Worm (Caenorhabditis elegans) whole organism, young adult: ENCODE measurements around the gene gop-1.

Experiments
- B0336.3 ChIP-seq: fragments of 200-800 bp; sonication (Bioruptor generic); IDR thresholded peaks from 2 replicates; pipeline ENCODE4 v1.3.6; 2022; ENCODE audit warnings: missing genetic modification characterization, missing compliant biosample characterization
- C06A6.2 ChIP-seq: fragments of 200-800 bp; sonication (Bioruptor generic); conservative IDR thresholded peaks from 2 replicates; pipeline ENCODE4 v1.3.6; 2022; ENCODE audit warnings: missing genetic modification characterization, missing compliant biosample characterization
- C17E4.6 ChIP-seq: fragments of 200-800 bp; sonication (Bioruptor generic); IDR thresholded peaks from 2 replicates; pipeline ENCODE4 v1.3.6; 2022; ENCODE audit warnings: missing genetic modification reagents, missing genetic modification characterization, missing compliant biosample characterization
- F57A8.1 ChIP-seq: fragments of 200-800 bp; sonication (Bioruptor generic); optimal IDR thresholded peaks from 2 replicates; lab custom pipeline; 2018; ENCODE audit warnings: mild to moderate bottlenecking, missing genetic modification characterization, moderate library complexity, missing compliant biosample characterization
- F57C9.4 ChIP-seq: sonication (generic microtip); optimal IDR thresholded peaks from 2 replicates; lab custom pipeline; 2017; ENCODE audit warnings: mild to moderate bottlenecking, missing genetic modification characterization, missing compliant biosample characterization
- Y53F4B.3 ChIP-seq: fragments of 200-800 bp; sonication (Bioruptor generic); IDR thresholded peaks from 2 replicates; pipeline ENCODE4 v1.3.6; 2022; ENCODE audit warnings: missing genetic modification reagents, missing genetic modification characterization, missing compliant biosample characterization
- Y53G8AR.9 ChIP-seq: fragments of 200-800 bp; sonication (Bioruptor generic); conservative IDR thresholded peaks from 2 replicates; pipeline ENCODE4 v1.3.6; 2022; ENCODE audit warnings: missing genetic modification reagents, missing genetic modification characterization, missing compliant biosample characterization
- atf-7 ChIP-seq: sonication (generic microtip); optimal IDR thresholded peaks from 2 replicates; lab custom pipeline; 2017; ENCODE audit warnings: mild to moderate bottlenecking, missing genetic modification characterization, missing compliant biosample characterization
- attf-3 ChIP-seq: fragments of 200-800 bp; sonication (Bioruptor generic); conservative IDR thresholded peaks from 2 replicates; pipeline ENCODE4 v1.3.6; 2022; ENCODE audit warnings: missing genetic modification reagents, missing genetic modification characterization, missing compliant biosample characterization
- cebp-1 ChIP-seq, 2 experiments: fragments of 200-800 bp in 1 of 2; sonication (Bioruptor generic) in 1 of 2; sonication (generic microtip) in 1 of 2; IDR thresholded peaks in 1 of 2; optimal IDR thresholded peaks in 1 of 2; 2 replicates each; pipeline versions ENCODE4 v1.3.6 to Lab custom; 2017 to 2022; ENCODE audit warnings: missing compliant biosample characterization in 2 of 2, missing genetic modification characterization in 2 of 2, mild to moderate bottlenecking in 1 of 2, missing genetic modification reagents in 1 of 2, moderate library complexity in 1 of 2
- ceh-58 ChIP-seq: fragments of 200-800 bp; sonication (Bioruptor generic); IDR thresholded peaks from 2 replicates; pipeline ENCODE4 v1.3.6; 2022; ENCODE audit warnings: missing genetic modification characterization, missing compliant biosample characterization
- chd-7 ChIP-seq: sonication (generic microtip); optimal IDR thresholded peaks from 2 replicates; lab custom pipeline; 2016; ENCODE audit warnings: mild to moderate bottlenecking, missing genetic modification characterization, moderate library complexity, missing compliant biosample characterization
- dpff-1 ChIP-seq: sonication (generic microtip); optimal IDR thresholded peaks from 2 replicates; lab custom pipeline; 2017; ENCODE audit warnings: mild to moderate bottlenecking, missing genetic modification characterization, missing compliant biosample characterization
- egl-18 ChIP-seq: fragments of 200-800 bp; sonication (Bioruptor generic); IDR thresholded peaks from 2 replicates; pipeline ENCODE4 v1.3.6; 2022; ENCODE audit warnings: missing genetic modification reagents, missing genetic modification characterization, missing compliant biosample characterization
- egl-44 ChIP-seq: fragments of 200-800 bp; sonication (Bioruptor generic); IDR thresholded peaks from 2 replicates; pipeline ENCODE4 v1.3.6; 2022; ENCODE audit warnings: missing genetic modification reagents, missing genetic modification characterization, missing compliant biosample characterization
- egrh-3 ChIP-seq: fragments of 200-800 bp; sonication (Bioruptor generic); IDR thresholded peaks from 2 replicates; pipeline ENCODE4 v1.3.6; 2022; ENCODE audit warnings: missing genetic modification reagents, missing genetic modification characterization, missing compliant biosample characterization
- ets-4 ChIP-seq: fragments of 200-800 bp; sonication (Bioruptor generic); optimal IDR thresholded peaks from 2 replicates; lab custom pipeline; 2018; ENCODE audit warnings: mild to moderate bottlenecking, missing genetic modification characterization, missing compliant biosample characterization
- him-1 ChIP-seq: sonication (generic microtip); optimal IDR thresholded peaks from 2 replicates; lab custom pipeline; 2016; ENCODE audit warnings: missing genotype, missing genetic modification reagents, missing genetic modification characterization, missing compliant biosample characterization
- hlh-26 ChIP-seq: fragments of 200-800 bp; sonication (Bioruptor generic); conservative IDR thresholded peaks from 2 replicates; pipeline ENCODE4 v1.3.6; 2022; ENCODE audit warnings: missing genetic modification reagents, missing genetic modification characterization, missing compliant biosample characterization
- hmg-1.2 ChIP-seq: fragments of 200-800 bp; sonication (Bioruptor generic); IDR thresholded peaks from 2 replicates; pipeline ENCODE4 v1.3.6; 2022; ENCODE audit warnings: missing genetic modification reagents, missing genetic modification characterization, missing compliant biosample characterization
- hmg-20 ChIP-seq: fragments of 200-800 bp; sonication (Bioruptor generic); IDR thresholded peaks from 2 replicates; pipeline ENCODE4 v1.3.6; 2022; ENCODE audit warnings: missing genetic modification reagents, missing genetic modification characterization, missing compliant biosample characterization
- hrde-1 ChIP-seq: sonication (generic microtip); optimal IDR thresholded peaks from 2 replicates; lab custom pipeline; 2016; ENCODE audit warnings: missing genetic modification characterization, mild to moderate bottlenecking, missing compliant biosample characterization, moderate library complexity, missing genotype, missing genetic modification reagents, borderline replicate concordance
- hsf-1 ChIP-seq: fragments of 200-800 bp; sonication (Bioruptor generic); IDR thresholded peaks from 2 replicates; pipeline ENCODE4 v1.3.6; 2022; ENCODE audit warnings: missing genetic modification reagents, missing genetic modification characterization, missing compliant biosample characterization
- let-607 ChIP-seq, 2 experiments: fragments of 200-800 bp in 1 of 2; sonication (Bioruptor generic) in 1 of 2; sonication (generic microtip) in 1 of 2; optimal IDR thresholded peaks; 2 replicates each; lab custom pipeline; 2016 to 2018; ENCODE audit warnings: mild to moderate bottlenecking in 2 of 2, missing compliant biosample characterization in 2 of 2, missing genetic modification characterization in 2 of 2, moderate library complexity in 2 of 2, missing genotype in 1 of 2
- lin-54 ChIP-seq: fragments of 200-800 bp; sonication (Bioruptor generic); optimal IDR thresholded peaks from 2 replicates; lab custom pipeline; 2018; ENCODE audit warnings: mild to moderate bottlenecking, missing genetic modification characterization, missing compliant biosample characterization
- lir-1 ChIP-seq: fragments of 200-800 bp; sonication (Bioruptor generic); conservative IDR thresholded peaks from 2 replicates; pipeline ENCODE4 v1.3.6; 2022; ENCODE audit warnings: missing genetic modification reagents, missing genetic modification characterization, missing compliant biosample characterization
- madf-10 ChIP-seq: sonication (generic microtip); optimal IDR thresholded peaks from 2 replicates; lab custom pipeline; 2016; ENCODE audit warnings: mild to moderate bottlenecking, missing genetic modification characterization, missing compliant biosample characterization
- madf-3 ChIP-seq: fragments of 200-800 bp; sonication (Bioruptor generic); IDR thresholded peaks from 2 replicates; pipeline ENCODE4 v1.3.6; 2022; ENCODE audit warnings: missing genetic modification reagents, missing genetic modification characterization, missing compliant biosample characterization
- mel-28 ChIP-seq: sonication (generic microtip); optimal IDR thresholded peaks from 2 replicates; lab custom pipeline; 2016; ENCODE audit warnings: borderline replicate concordance, mild to moderate bottlenecking, missing genetic modification characterization, missing compliant biosample characterization
- rcor-1 ChIP-seq: fragments of 200-800 bp; sonication (Bioruptor generic); IDR thresholded peaks from 2 replicates; pipeline ENCODE4 v1.3.6; 2022; ENCODE audit warnings: missing genetic modification reagents, missing genetic modification characterization, missing compliant biosample characterization
- sdz-38 ChIP-seq: sonication (generic microtip); optimal IDR thresholded peaks from 2 replicates; lab custom pipeline; 2016; ENCODE audit warnings: missing genotype, missing genetic modification characterization, missing compliant biosample characterization
- snpc-3.4 ChIP-seq: sonication (generic microtip); optimal IDR thresholded peaks from 2 replicates; lab custom pipeline; 2017; ENCODE audit warnings: missing genetic modification characterization, mild to moderate bottlenecking, missing compliant biosample characterization, antibody characterized with exemption, moderate library complexity, missing genotype, missing genetic modification reagents
- sptf-2 ChIP-seq: fragments of 200-800 bp; sonication (Bioruptor generic); optimal IDR thresholded peaks from 2 replicates; lab custom pipeline; 2018; ENCODE audit warnings: mild to moderate bottlenecking, missing genetic modification characterization, missing compliant biosample characterization
- tbp1 ChIP-seq: fragments of 200-800 bp; sonication (Bioruptor generic); optimal IDR thresholded peaks from 2 replicates; lab custom pipeline; 2018; ENCODE audit warnings: mild to moderate bottlenecking, missing genetic modification characterization, missing compliant biosample characterization
- tbx-9 ChIP-seq: sonication (generic microtip); optimal IDR thresholded peaks from 2 replicates; lab custom pipeline; 2016; ENCODE audit warnings: borderline replicate concordance, missing genetic modification characterization, inconsistent platforms, missing compliant biosample characterization
- zim-3 ChIP-seq: sonication (generic microtip); optimal IDR thresholded peaks from 2 replicates; lab custom pipeline; 2017; ENCODE audit warnings: mild to moderate bottlenecking, missing genetic modification characterization, moderate library complexity, missing compliant biosample characterization
- ztf-3 ChIP-seq: fragments of 200-800 bp; sonication (Bioruptor generic); optimal IDR thresholded peaks from 2 replicates; lab custom pipeline; 2018; ENCODE audit warnings: mild to moderate bottlenecking, missing genetic modification characterization, missing compliant biosample characterization

The gop-1 gene

DNA sequence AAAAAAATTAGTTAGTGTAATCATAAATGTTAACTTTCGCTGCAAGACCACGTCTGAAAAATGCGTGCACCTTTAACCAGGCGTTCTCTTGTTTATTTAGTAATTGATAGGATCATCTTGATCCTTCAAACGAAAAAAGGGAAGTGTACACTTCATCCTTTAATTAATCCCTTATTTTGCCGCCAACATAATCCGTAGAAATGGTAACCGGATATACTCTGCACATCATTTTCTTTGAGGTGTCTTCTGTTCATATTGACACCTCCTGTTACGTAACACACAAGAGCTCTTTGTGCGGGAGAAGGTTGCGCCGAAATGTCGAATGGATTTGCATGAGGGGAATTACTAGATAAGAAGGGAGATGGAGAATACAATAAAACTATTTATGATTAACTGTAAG is 5.5 kb upstream of the gop-1 start:
- TF ChIP-seq ceh-58 (GFP tag; lab: Robert Waterston, UW): no peak
- no peak for TF ChIP-seq sptf-2 (GFP tag; lab: Kevin White, UChicago)
- TF ChIP-seq cebp-1 (GFP tag; IDR thresholded peaks at IDR 0.05; lab: Robert Waterston, UW): no peak
- TF ChIP-seq cebp-1 (tag; optimal IDR thresholded peaks at IDR 0.05; lab: Kevin White, UChicago): no peak
- TF ChIP-seq, all 124 proteins: peak for 0

DNA sequence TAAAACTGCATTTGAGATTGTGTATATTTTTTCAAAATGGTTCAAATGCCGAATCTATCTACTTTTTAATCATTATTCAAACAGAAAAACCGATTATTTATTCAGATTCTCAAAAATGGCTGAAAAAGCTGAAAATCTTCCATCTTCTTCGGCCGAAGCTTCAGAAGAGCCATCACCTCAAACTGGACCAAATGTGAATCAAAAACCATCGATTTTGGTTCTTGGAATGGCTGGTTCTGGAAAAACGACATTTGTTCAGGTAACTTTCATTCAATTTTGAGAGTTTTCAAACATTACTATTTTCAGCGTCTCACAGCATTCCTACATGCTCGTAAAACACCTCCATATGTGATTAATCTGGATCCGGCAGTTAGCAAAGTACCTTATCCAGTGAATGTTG is 4.7 kb downstream of the gop-1 start, which contains the start of gene gop-2:
gop-2 (plus strand) TSS at position 106 of the 400 bp plus-strand sequence.
- TF ChIP-seq F57C9.4 (tag; lab: Kevin White, UChicago): no peak
- TF ChIP-seq zim-3 (tag; lab: Kevin White, UChicago): no peak
- TF ChIP-seq egrh-3 (GFP tag; lab: Robert Waterston, UW): no peak
- TF ChIP-seq attf-3 (GFP tag; lab: Robert Waterston, UW): no peak
- TF ChIP-seq hmg-1.2 (GFP tag; lab: Robert Waterston, UW): no peak
- no peak for TF ChIP-seq hrde-1 (tag; lab: Kevin White, UChicago)
- no peak for TF ChIP-seq hsf-1
- TF ChIP-seq B0336.3 (GFP tag; lab: Robert Waterston, UW): no peak
- no peak for TF ChIP-seq egl-44 (GFP tag; lab: Robert Waterston, UW)

DNA sequence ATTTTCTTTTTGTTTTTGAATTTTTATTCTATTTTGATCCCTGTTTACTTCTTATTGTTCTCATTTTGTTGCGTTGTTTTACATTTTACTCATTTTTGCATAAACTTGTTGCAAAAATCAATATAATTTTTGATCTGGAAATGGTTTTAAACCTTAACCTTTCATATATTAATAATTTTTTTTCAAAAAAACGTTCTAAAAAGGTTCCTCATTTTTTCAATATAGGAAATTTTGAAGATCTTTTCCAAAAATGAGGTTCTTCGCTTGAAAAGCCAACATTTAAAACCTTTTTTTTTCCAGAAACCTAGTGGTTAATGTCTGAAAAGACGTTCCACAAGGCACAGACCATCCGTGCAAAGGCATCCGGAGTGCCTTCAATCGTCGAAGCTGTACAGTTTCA is 6.2 kb downstream of the gop-1 start, which contains the start of gene gop-3:
gop-3 (plus strand) TSS at position 301 of the 400 bp plus-strand sequence.
- TF ChIP-seq egl-18: no peak
- TF ChIP-seq sptf-2 (GFP tag; lab: Kevin White, UChicago): no peak
- TF ChIP-seq Y53G8AR.9 (GFP tag; lab: Robert Waterston, UW): no peak
- TF ChIP-seq hmg-1.2 (GFP tag; lab: Robert Waterston, UW): no peak
- no peak for TF ChIP-seq rcor-1 (GFP tag; lab: Robert Waterston, UW)
- TF ChIP-seq chd-7 (tag; lab: Kevin White, UChicago): no peak
- TF ChIP-seq cebp-1 (GFP tag; IDR thresholded peaks at IDR 0.05; lab: Robert Waterston, UW): no peak
- no peak for TF ChIP-seq cebp-1 (tag; optimal IDR thresholded peaks at IDR 0.05; lab: Kevin White, UChicago)
- TF ChIP-seq ets-4 (GFP tag; lab: Kevin White, UChicago): no peak
- TF ChIP-seq C06A6.2 (GFP tag; lab: Robert Waterston, UW): no peak
- TF ChIP-seq tbx-9: no peak
- no peak for TF ChIP-seq ztf-3 (GFP tag; lab: Kevin White, UChicago)
- no peak for TF ChIP-seq sdz-38 (tag; lab: Kevin White, UChicago)
- TF ChIP-seq mel-28: no peak
- no peak for TF ChIP-seq dpff-1

DNA sequence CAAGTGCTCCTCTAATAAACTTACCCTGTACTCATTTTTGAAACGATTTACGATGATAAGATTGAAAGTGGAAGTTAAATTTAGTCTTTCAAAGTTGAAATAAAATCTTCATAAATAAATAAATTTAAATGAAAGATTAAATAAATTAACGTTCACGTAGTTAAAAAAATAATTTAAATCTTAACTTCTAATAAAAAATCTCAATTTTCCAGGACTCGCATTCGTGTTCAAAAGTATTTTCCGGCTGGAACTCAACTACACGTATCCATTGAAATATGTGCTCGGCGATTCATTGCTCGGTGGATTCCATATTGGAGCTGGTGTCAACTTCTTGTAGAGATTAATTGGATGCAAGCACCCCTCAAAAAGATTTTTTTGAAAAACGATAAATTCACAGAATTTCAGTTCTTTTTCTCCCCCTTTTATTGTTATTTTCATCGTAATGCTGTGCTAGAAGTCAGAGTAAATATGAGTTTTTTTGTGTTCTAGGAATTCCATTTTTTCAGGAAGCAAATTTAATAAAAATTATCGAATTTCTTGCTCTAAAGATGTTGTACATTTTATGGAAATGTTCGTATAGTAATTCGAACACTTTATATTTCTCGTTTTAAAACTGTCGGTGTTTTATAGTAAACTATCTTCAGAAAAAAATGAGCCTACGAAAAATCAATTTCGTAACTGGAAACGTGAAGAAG is 9.2 kb downstream of the gop-1 start, which contains the start of the genes C34E10.9 and hap-1:
C34E10.9 (minus strand) TSS at position 101 of the 695 bp plus-strand sequence.
hap-1 (plus strand) TSS at position 645 of the 695 bp plus-strand sequence.
- no peak for TF ChIP-seq lir-1
- no peak for TF ChIP-seq him-1 (tag; lab: Kevin White, UChicago)
- no peak for TF ChIP-seq hmg-20
- no peak for TF ChIP-seq hmg-1.2 (GFP tag; lab: Robert Waterston, UW)
- no peak for TF ChIP-seq F57A8.1 (GFP tag; lab: Kevin White, UChicago)
- TF ChIP-seq snpc-3.4 (tag; lab: Kevin White, UChicago): no peak
- TF ChIP-seq C17E4.6 (GFP tag; lab: Robert Waterston, UW): no peak
- TF ChIP-seq tbp1: no peak
- TF ChIP-seq Y53F4B.3 (GFP tag; lab: Robert Waterston, UW): no peak
- no peak for TF ChIP-seq let-607 (tag; optimal IDR thresholded peaks at IDR 0.05; lab: Kevin White, UChicago)
- TF ChIP-seq atf-7: no peak
- TF ChIP-seq hlh-26 (GFP tag; lab: Robert Waterston, UW): no peak
- TF ChIP-seq lin-54 (GFP tag; lab: Kevin White, UChicago): no peak
- no peak for TF ChIP-seq madf-10 (tag; lab: Kevin White, UChicago)
- TF ChIP-seq Y53G8AR.9 (GFP tag; lab: Robert Waterston, UW): no peak
- TF ChIP-seq madf-3 (GFP tag; lab: Robert Waterston, UW): no peak
